Worm (Caenorhabditis elegans): ENCODE measurements around the gene Y57A10A.27.

- TF ChIP-seq nhr-28 (tag; optimal IDR thresholded peaks at IDR 0.05) (no peak), snpc-4 (tag; optimal IDR thresholded peaks at IDR 0.05) (no peak), unc-62 (GFP tag; optimal IDR thresholded peaks at IDR 0.05) (no peak), ceh-82 (tag; optimal IDR thresholded peaks at IDR 0.05) (no peak), nhr-77 (tag; optimal IDR thresholded peaks at IDR 0.05) (no peak), aly-2 (tag; optimal IDR thresholded peaks at IDR 0.05) (no peak), ama-1 (optimal IDR thresholded peaks at IDR 0.05) (no peak), ztf-4 (tag; optimal IDR thresholded peaks at IDR 0.05) (no peak), lin-13 (GFP tag; optimal IDR thresholded peaks at IDR 0.05) (no peak), elt-3 (tag; optimal IDR thresholded peaks at IDR 0.05) (no peak), tbx-2 (tag; optimal IDR thresholded peaks at IDR 0.05) (no peak), lin-35 (GFP tag; optimal IDR thresholded peaks at IDR 0.05) (no peak), lin-39 (tag; optimal IDR thresholded peaks at IDR 0.05) (no peak)
Observed at ce11 chrII:12257095-12257494, 17.7 kb downstream of the Y57A10A.27 start.
